Fruit fly (Drosophila melanogaster) whole organism, prepupa: Measurements from ENCODE around the gene IntS4.

Experiments used
- Blimp-1 ChIP-seq: fragments of 200-800 bp; sonication (Bioruptor generic); optimal IDR thresholded peaks from 3 replicates; lab custom pipeline; 2017; ENCODE audit warnings: missing biosample characterization, missing genetic modification characterization, mild to moderate bottlenecking, moderate library complexity, missing genetic modification reagents
- CG10631 ChIP-seq: fragments of 200-800 bp; sonication (Bioruptor generic); optimal IDR thresholded peaks from 2 replicates; lab custom pipeline; 2016; ENCODE audit warnings: missing biosample characterization, missing genetic modification characterization
- CG10669 ChIP-seq: fragments of 200-800 bp; sonication (Bioruptor generic); optimal IDR thresholded peaks from 3 replicates; lab custom pipeline; 2018; ENCODE audit warnings: missing biosample characterization, mild to moderate bottlenecking, missing genetic modification characterization, moderate library complexity
- CG11294 ChIP-seq: fragments of 200-800 bp; sonication (Bioruptor generic); IDR thresholded peaks from 2 replicates; pipeline ENCODE4 v1.3.6; 2022; ENCODE audit warnings: missing biosample characterization, missing genetic modification characterization
- CG11902 ChIP-seq: fragments of 200-800 bp; sonication (Bioruptor generic); optimal IDR thresholded peaks from 3 replicates; lab custom pipeline; 2016; ENCODE audit warnings: missing biosample characterization, missing genetic modification characterization
- CG15336 ChIP-seq: fragments of 200-800 bp; sonication (Bioruptor generic); IDR thresholded peaks from 2 replicates; pipeline ENCODE4 v1.3.6; 2022; ENCODE audit warnings: missing biosample characterization, missing genetic modification characterization
- CG1621 ChIP-seq: fragments of 200-800 bp; sonication (Bioruptor generic); optimal IDR thresholded peaks from 3 replicates; lab custom pipeline; 2018; ENCODE audit warnings: missing biosample characterization, mild to moderate bottlenecking, missing genetic modification characterization
- CG16779 ChIP-seq: fragments of 200-800 bp; sonication (Bioruptor generic); optimal IDR thresholded peaks from 3 replicates; lab custom pipeline; 2017; ENCODE audit warnings: missing biosample characterization, mild to moderate bottlenecking, missing genetic modification characterization
- CG3032 ChIP-seq: fragments of 200-800 bp; optimal IDR thresholded peaks from 2 replicates; lab custom pipeline; 2019; ENCODE audit warnings: missing biosample characterization, mild to moderate bottlenecking, missing genetic modification characterization, moderate library complexity
- CG31627 ChIP-seq: fragments of 200-800 bp; sonication (Bioruptor generic); optimal IDR thresholded peaks from 3 replicates; lab custom pipeline; 2016; ENCODE audit warnings: missing biosample characterization, missing genetic modification characterization
- CG32006 ChIP-seq: fragments of 200-800 bp; sonication (Bioruptor generic); optimal IDR thresholded peaks from 3 replicates; lab custom pipeline; 2017; ENCODE audit warnings: missing biosample characterization, mild to moderate bottlenecking, missing genetic modification characterization
- CG34406 ChIP-seq: fragments of 200-800 bp; sonication (Bioruptor generic); optimal IDR thresholded peaks from 3 replicates; lab custom pipeline; 2016; ENCODE audit warnings: missing biosample characterization, missing genetic modification characterization
- CG3919 ChIP-seq: fragments of 200-800 bp; sonication (Bioruptor generic); optimal IDR thresholded peaks from 3 replicates; lab custom pipeline; 2016; ENCODE audit warnings: missing biosample characterization, missing genetic modification characterization
- CG6163 ChIP-seq: fragments of 200-800 bp; sonication (Bioruptor generic); IDR thresholded peaks from 3 replicates; pipeline ENCODE4 v1.3.6; 2022; ENCODE audit warnings: missing biosample characterization, missing genetic modification characterization
- CG6792 ChIP-seq: fragments of 200-800 bp; sonication (Bioruptor generic); optimal IDR thresholded peaks from 3 replicates; lab custom pipeline; 2016; ENCODE audit warnings: missing biosample characterization, missing genetic modification characterization
- CG6854 ChIP-seq: fragments of 200-800 bp; sonication (Bioruptor generic); optimal IDR thresholded peaks from 2 replicates; lab custom pipeline; 2017; ENCODE audit warnings: missing biosample characterization, mild to moderate bottlenecking, missing genetic modification characterization
- CG8119 ChIP-seq: fragments of 200-800 bp; sonication (Bioruptor generic); IDR thresholded peaks from 3 replicates; pipeline ENCODE4 v1.3.6; 2022; ENCODE audit warnings: missing biosample characterization, missing genetic modification characterization
- CG8319 ChIP-seq: fragments of 200-800 bp; sonication (Bioruptor generic); optimal IDR thresholded peaks from 3 replicates; lab custom pipeline; 2016; ENCODE audit warnings: missing biosample characterization, missing genetic modification characterization
- CG8632 ChIP-seq: fragments of 200-800 bp; sonication (Bioruptor generic); optimal IDR thresholded peaks from 3 replicates; lab custom pipeline; 2016; ENCODE audit warnings: missing biosample characterization, missing genetic modification characterization
- CG9139 ChIP-seq: fragments of 200-800 bp; sonication (Bioruptor generic); optimal IDR thresholded peaks from 3 replicates; lab custom pipeline; 2017; ENCODE audit warnings: missing biosample characterization, mild to moderate bottlenecking, missing genetic modification characterization
- Eip78C ChIP-seq: fragments of 200-800 bp; sonication (Bioruptor generic); peaks from one replicate; lab custom pipeline; 2016; ENCODE audit warnings: missing biosample characterization, missing genetic modification characterization
- Eip93F ChIP-seq: fragments of 200-800 bp; sonication (Bioruptor generic); optimal IDR thresholded peaks from 2 replicates; lab custom pipeline; 2016; ENCODE audit warnings: missing biosample characterization, mild to moderate bottlenecking, missing genetic modification characterization
- Ets96B ChIP-seq: fragments of 200-800 bp; optimal IDR thresholded peaks from 2 replicates; lab custom pipeline; 2019; ENCODE audit warnings: missing biosample characterization, mild to moderate bottlenecking, missing genetic modification characterization, moderate library complexity
- Hr38 ChIP-seq: sonication (Bioruptor generic); optimal IDR thresholded peaks from 2 replicates; lab custom pipeline; 2016; ENCODE audit warnings: missing biosample characterization, missing genetic modification characterization
- Hr39 ChIP-seq: fragments of 200-800 bp; sonication (Bioruptor generic); optimal IDR thresholded peaks from 2 replicates; lab custom pipeline; 2016; ENCODE audit warnings: missing biosample characterization, missing genetic modification characterization
- Hr4 ChIP-seq: fragments of 200-800 bp; sonication (Bioruptor generic); optimal IDR thresholded peaks from 3 replicates; lab custom pipeline; 2016; ENCODE audit warnings: missing biosample characterization, missing genetic modification characterization
- Lpt ChIP-seq: fragments of 200-800 bp; sonication (Bioruptor generic); optimal IDR thresholded peaks from 3 replicates; lab custom pipeline; 2016; ENCODE audit warnings: missing biosample characterization, missing genetic modification characterization
- Met ChIP-seq: fragments of 200-800 bp; sonication (Bioruptor generic); optimal IDR thresholded peaks from 3 replicates; lab custom pipeline; 2016; ENCODE audit warnings: missing biosample characterization, missing genetic modification characterization
- OdsH ChIP-seq: fragments of 200-800 bp; sonication (Bioruptor generic); optimal IDR thresholded peaks from 3 replicates; lab custom pipeline; 2016; ENCODE audit warnings: missing biosample characterization, missing genetic modification characterization
- Smox ChIP-seq: fragments of 200-800 bp; sonication (Bioruptor generic); optimal IDR thresholded peaks from 3 replicates; lab custom pipeline; 2016; ENCODE audit warnings: missing biosample characterization, missing genetic modification characterization
- Sox102F ChIP-seq: fragments of 200-800 bp; sonication (Bioruptor generic); optimal IDR thresholded peaks from 2 replicates; lab custom pipeline; 2016; ENCODE audit warnings: missing biosample characterization, mild to moderate bottlenecking, missing genetic modification characterization
- achi ChIP-seq: fragments of 200-800 bp; sonication (Bioruptor generic); optimal IDR thresholded peaks from 3 replicates; lab custom pipeline; 2016; ENCODE audit warnings: missing biosample characterization, missing genetic modification characterization
- acj6 ChIP-seq: fragments of 200-800 bp; sonication (Bioruptor generic); optimal IDR thresholded peaks from 3 replicates; lab custom pipeline; 2016; ENCODE audit warnings: missing biosample characterization, missing genetic modification characterization
- cyc ChIP-seq: fragments of 200-800 bp; sonication (Bioruptor generic); optimal IDR thresholded peaks from 3 replicates; lab custom pipeline; 2016; ENCODE audit warnings: missing biosample characterization, missing genetic modification characterization
- dac ChIP-seq: fragments of 200-800 bp; sonication (Bioruptor generic); optimal IDR thresholded peaks from 2 replicates; lab custom pipeline; 2017; ENCODE audit warnings: missing biosample characterization, mild to moderate bottlenecking, missing genetic modification characterization
- dsx ChIP-seq: fragments of 200-800 bp; optimal IDR thresholded peaks from 3 replicates; lab custom pipeline; 2019; ENCODE audit warnings: missing biosample characterization, mild to moderate bottlenecking, missing genetic modification characterization, moderate library complexity; ENCODE audit not compliant: poor library complexity, severe bottlenecking
- eg ChIP-seq: fragments of 200-800 bp; sonication (Bioruptor generic); IDR thresholded peaks from 3 replicates; pipeline ENCODE4 v1.3.6; 2022; ENCODE audit warnings: missing biosample characterization, missing genetic modification characterization
- esn ChIP-seq: fragments of 200-800 bp; sonication (Bioruptor generic); optimal IDR thresholded peaks from 2 replicates; lab custom pipeline; 2016; ENCODE audit warnings: missing biosample characterization, mild to moderate bottlenecking, missing genetic modification characterization, moderate library complexity
- fd59A ChIP-seq: fragments of 200-800 bp; sonication (Bioruptor generic); optimal IDR thresholded peaks from 2 replicates; lab custom pipeline; 2017; ENCODE audit warnings: missing biosample characterization, mild to moderate bottlenecking, missing genetic modification characterization, missing genetic modification reagents
- fd85E ChIP-seq: fragments of 200-800 bp; sonication (Bioruptor generic); optimal IDR thresholded peaks from 3 replicates; lab custom pipeline; 2016; ENCODE audit warnings: missing biosample characterization, missing genetic modification characterization
- fkh ChIP-seq: fragments of 200-800 bp; sonication (Bioruptor generic); optimal IDR thresholded peaks from 3 replicates; lab custom pipeline; 2017; ENCODE audit warnings: missing biosample characterization, mild to moderate bottlenecking, missing genetic modification characterization, moderate library complexity
- lz ChIP-seq: fragments of 200-800 bp; sonication (Bioruptor generic); optimal IDR thresholded peaks from 3 replicates; lab custom pipeline; 2016; ENCODE audit warnings: missing biosample characterization, missing genetic modification characterization
- net ChIP-seq: fragments of 200-800 bp; sonication (Bioruptor generic); optimal IDR thresholded peaks from 3 replicates; lab custom pipeline; 2016; ENCODE audit warnings: missing biosample characterization, missing genetic modification characterization
- pdm3 ChIP-seq: fragments of 200-800 bp; sonication (Bioruptor generic); optimal IDR thresholded peaks from 3 replicates; lab custom pipeline; 2016; ENCODE audit warnings: missing biosample characterization, missing genetic modification characterization
- salr ChIP-seq, 2 experiments: fragments of 200-800 bp; sonication (Bioruptor generic); optimal IDR thresholded peaks; 3 replicates each; lab custom pipeline; 2016 to 2018; ENCODE audit warnings: missing biosample characterization in 2 of 2, missing genetic modification characterization in 2 of 2, mild to moderate bottlenecking in 1 of 2
- spab ChIP-seq: fragments of 200-800 bp; sonication (Bioruptor generic); optimal IDR thresholded peaks from 2 replicates; lab custom pipeline; 2017; ENCODE audit warnings: missing biosample characterization, mild to moderate bottlenecking, missing genetic modification characterization, missing genetic modification reagents
- ss ChIP-seq, 2 experiments: fragments of 200-800 bp; sonication (Bioruptor generic); optimal IDR thresholded peaks; 2 replicates in 1 of 2; 3 replicates in 1 of 2; lab custom pipeline; 2017 to 2018; ENCODE audit warnings: mild to moderate bottlenecking in 2 of 2, missing biosample characterization in 2 of 2, missing genetic modification characterization in 2 of 2, moderate library complexity in 1 of 2
- svp ChIP-seq: fragments of 200-800 bp; sonication (Bioruptor generic); peaks from one replicate; lab custom pipeline; 2016; ENCODE audit warnings: missing biosample characterization, missing genetic modification characterization
- topi ChIP-seq: fragments of 200-800 bp; sonication (Bioruptor generic); optimal IDR thresholded peaks from 3 replicates; lab custom pipeline; 2016; ENCODE audit warnings: missing biosample characterization, missing genetic modification characterization

Gene IntS4

DNA sequence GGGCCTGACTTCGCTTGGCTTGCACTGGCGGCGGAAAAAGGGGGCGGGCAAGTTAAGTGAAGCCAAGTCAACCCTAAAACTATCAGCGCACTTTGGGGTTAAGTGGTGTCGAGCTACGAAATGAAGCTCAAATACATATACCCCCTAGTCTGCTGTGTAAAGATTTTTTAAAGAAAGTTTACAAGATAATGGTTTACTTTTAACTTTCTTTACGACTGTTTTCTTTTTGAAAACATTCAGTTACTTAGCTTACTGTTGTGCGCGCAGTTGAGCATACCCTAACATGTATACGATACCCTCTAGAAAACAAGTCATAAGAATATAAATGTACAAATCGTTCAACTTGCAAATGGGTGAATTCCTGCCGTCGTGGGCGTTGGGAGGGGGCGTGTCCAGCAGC, 15.9 kb downstream of the IntS4 start:
- TF ChIP-seq spab (GFP tag; lab: Kevin White, UChicago) (no peak), fd59A (GFP tag; lab: Kevin White, UChicago) (no peak), pdm3 (peak; percentile 10), Sox102F (GFP tag; lab: Kevin White, UChicago) (no peak), CG8119 (GFP tag; lab: Robert Waterston, UW) (0 out of 3 replicates have a peak, but pooled peaks have one; percentile 18), acj6 (GFP tag; lab: Kevin White, UChicago) (peak; percentile 16), Eip78C (GFP tag; lab: Kevin White, UChicago) (peak; percentile 51), Eip93F (no peak), OdsH (peak; percentile 8), Ets96B (tag; lab: Kevin White, UChicago) (peak; percentile 4), svp (peak; percentile 9), net (GFP tag; lab: Kevin White, UChicago) (no peak)

- peak; percentile 24 for TF ChIP-seq cyc (GFP tag; lab: Kevin White, UChicago)
- TF ChIP-seq Smox (GFP tag; lab: Kevin White, UChicago), result peak; percentile 36
- peak; percentile 8 for TF ChIP-seq CG31627 (GFP tag; lab: Kevin White, UChicago)
- TF ChIP-seq CG10631, result peak; percentile 48
- TF ChIP-seq Met (GFP tag; lab: Kevin White, UChicago), result peak; percentile 38
- TF ChIP-seq eg (GFP tag; lab: Robert Waterston, UW), result peak; percentile 65; the same call in 1 of the 3 replicates
- peak; percentile 42 for TF ChIP-seq CG3919
- TF ChIP-seq CG6854 (GFP tag; lab: Kevin White, UChicago), result no peak
- peak; percentile 30 for TF ChIP-seq spab (GFP tag; lab: Kevin White, UChicago)
- peak; percentile 2 for TF ChIP-seq CG9139 (GFP tag; lab: Kevin White, UChicago)
- TF ChIP-seq lz (GFP tag; lab: Kevin White, UChicago), result peak; percentile 29
- TF ChIP-seq Eip93F, result no peak
- TF ChIP-seq CG8119 (GFP tag; lab: Robert Waterston, UW), result peak; percentile 46; the same call in 1 of the 3 replicates
- TF ChIP-seq CG8632 (GFP tag; lab: Kevin White, UChicago), result peak; percentile 15
- no peak for TF ChIP-seq Hr39
- no peak for TF ChIP-seq CG11294 (GFP tag; lab: Robert Waterston, UW)
- no peak for TF ChIP-seq fkh (GFP tag; lab: Kevin White, UChicago)
- no peak for TF ChIP-seq salr (GFP tag; optimal IDR thresholded peaks at IDR 0.05; lab: Kevin White, UChicago)
- TF ChIP-seq CG6163 (GFP tag; lab: Robert Waterston, UW), result peak; percentile 65; the same call in 2 of the 3 replicates
- TF ChIP-seq fd59A (GFP tag; lab: Kevin White, UChicago), result peak; percentile 11
- TF ChIP-seq CG16779 (tag; lab: Kevin White, UChicago), result no peak
- TF ChIP-seq OdsH, result peak; percentile 8
- TF ChIP-seq Eip78C (GFP tag; lab: Kevin White, UChicago), result peak; percentile 67
- peak; percentile 34 for TF ChIP-seq achi
- no peak for TF ChIP-seq Blimp-1 (GFP tag; lab: Kevin White, UChicago)
- TF ChIP-seq CG15336 (GFP tag; lab: Robert Waterston, UW), result peak; percentile 58
- TF ChIP-seq CG32006 (GFP tag; lab: Kevin White, UChicago), result peak; percentile 48
- peak; percentile 50 for TF ChIP-seq acj6 (GFP tag; lab: Kevin White, UChicago)
- TF ChIP-seq CG3032 (tag; lab: Kevin White, UChicago), result peak; percentile 46
- peak; percentile 54 for TF ChIP-seq CG10669 (GFP tag; lab: Kevin White, UChicago)
- TF ChIP-seq dac, result no peak
- TF ChIP-seq dsx (GFP tag; lab: Kevin White, UChicago), result peak; percentile 48
- TF ChIP-seq pdm3, result peak; percentile 43
- no peak for TF ChIP-seq CG11902
- peak; percentile 27 for TF ChIP-seq CG34406 (GFP tag; lab: Kevin White, UChicago)
- TF ChIP-seq fd85E (GFP tag; lab: Kevin White, UChicago), result no peak
- TF ChIP-seq CG6792, result peak; percentile 29
- peak; percentile 30 for TF ChIP-seq CG1621 (tag; lab: Kevin White, UChicago)
- peak; percentile 45 for TF ChIP-seq topi (GFP tag; lab: Kevin White, UChicago)
- peak; percentile 34 for TF ChIP-seq esn (GFP tag; lab: Kevin White, UChicago)
- TF ChIP-seq Hr38, result no peak
- peak; percentile 1 to 62 for TF ChIP-seq ss (GFP tag; optimal IDR thresholded peaks at IDR 0.05; lab: Kevin White, UChicago)
- TF ChIP-seq CG8319, result no peak
- peak; percentile 19 for TF ChIP-seq Hr4 (GFP tag; lab: Kevin White, UChicago)
- no peak for TF ChIP-seq Lpt
- TF ChIP-seq Ets96B (tag; lab: Kevin White, UChicago), result peak; percentile 71
- peak; percentile 61 for TF ChIP-seq svp
These were observed 16.6 kb downstream of the IntS4 start for dm6 chrX:8541985-8542384.
